Fruit fly (Drosophila melanogaster) whole organism, embryonic: ENCODE measurements around the gene beat-IIb.

Experiments
- CG16815 ChIP-seq: fragments of 200-800 bp; sonication (Bioruptor generic); optimal IDR thresholded peaks from 3 replicates; lab custom pipeline; 2017; ENCODE audit warnings: missing biosample characterization, mild to moderate bottlenecking, missing genetic modification characterization
- CG16863 ChIP-seq: fragments of 200-800 bp; sonication (Bioruptor generic); optimal IDR thresholded peaks from 3 replicates; lab custom pipeline; 2016; ENCODE audit warnings: missing biosample characterization, missing genetic modification characterization
- CG2889 ChIP-seq: fragments of 200-800 bp; sonication (Bioruptor generic); IDR thresholded peaks from 3 replicates; pipeline ENCODE4 v1.3.6; 2022; ENCODE audit warnings: missing biosample characterization, missing genetic modification characterization
- CG31224 ChIP-seq: fragments of 200-800 bp; sonication (Bioruptor generic); IDR thresholded peaks from 2 replicates; pipeline ENCODE4 v1.3.6; 2022; ENCODE audit warnings: missing biosample characterization, missing genetic modification characterization
- CG42726 ChIP-seq: fragments of 200-800 bp; sonication (Bioruptor generic); IDR thresholded peaks from 2 replicates; pipeline ENCODE4 v1.3.6; 2022; ENCODE audit warnings: missing biosample characterization, missing genetic modification characterization; ENCODE audit not compliant: partially characterized antibody
- CG6765 ChIP-seq: fragments of 200-800 bp; sonication (Bioruptor generic); optimal IDR thresholded peaks from 3 replicates; lab custom pipeline; 2017; ENCODE audit warnings: missing biosample characterization, mild to moderate bottlenecking, missing genetic modification characterization
- Dip2 ChIP-seq: fragments of 200-800 bp; sonication (Bioruptor generic); IDR thresholded peaks from 2 replicates; pipeline ENCODE4 v1.3.6; 2022; ENCODE audit warnings: missing biosample characterization, missing genetic modification characterization
- corto ChIP-seq: fragments of 200-800 bp; sonication (Bioruptor generic); optimal IDR thresholded peaks from 2 replicates; lab custom pipeline; 2016; ENCODE audit warnings: missing biosample characterization, mild to moderate bottlenecking, missing genetic modification characterization, moderate library complexity

dm6 chr3R:17231579-17231978, 33.3 kb downstream of the beat-IIb start:
- TF ChIP-seq CG42726 (GFP tag; lab: Robert Waterston, UW) (0 out of 2 replicates have a peak, but pooled peaks have one; percentile 27), Dip2 (GFP tag; lab: Robert Waterston, UW) (no peak), corto (GFP tag; lab: Kevin White, UChicago) (no peak), CG16863 (GFP tag; lab: Kevin White, UChicago) (no peak), CG31224 (GFP tag; lab: Robert Waterston, UW) (no peak), CG6765 (GFP tag; lab: Kevin White, UChicago) (no peak), CG2889 (GFP tag; lab: Robert Waterston, UW) (no peak), CG16815 (GFP tag; lab: Kevin White, UChicago) (peak; percentile 15)
